Fruit fly (Drosophila melanogaster) whole organism, pupa: ENCODE results near the gene CG14408.

Experiments
- CG10348 ChIP-seq: fragments of 200-800 bp; sonication (Bioruptor generic); IDR thresholded peaks from 2 replicates; pipeline ENCODE4 v1.3.6; 2022; ENCODE audit warnings: missing biosample characterization, missing genetic modification characterization
- CG12605 ChIP-seq: fragments of 200-800 bp; sonication (Bioruptor generic); IDR thresholded peaks from 2 replicates; pipeline ENCODE4 v1.3.6; 2022; ENCODE audit warnings: missing biosample characterization, missing genetic modification characterization
- CG13204 ChIP-seq: fragments of 200-800 bp; sonication (Bioruptor generic); optimal IDR thresholded peaks from 2 replicates; lab custom pipeline; 2018; ENCODE audit warnings: missing biosample characterization, mild to moderate bottlenecking, missing genetic modification characterization, moderate library complexity
- CG14655 ChIP-seq: fragments of 200-800 bp; sonication (Bioruptor generic); optimal IDR thresholded peaks from 3 replicates; lab custom pipeline; 2017; ENCODE audit warnings: mild to moderate bottlenecking, missing biosample characterization, missing genetic modification reagents, missing genetic modification characterization
- CG15710 ChIP-seq: fragments of 200-800 bp; sonication (Bioruptor generic); optimal IDR thresholded peaks from 2 replicates; lab custom pipeline; 2018; ENCODE audit warnings: missing biosample characterization, mild to moderate bottlenecking, missing genetic modification characterization, moderate library complexity
- CG32121 ChIP-seq: fragments of 200-800 bp; sonication (Bioruptor generic); IDR thresholded peaks from 2 replicates; pipeline ENCODE4 v1.3.6; 2022; ENCODE audit warnings: missing biosample characterization, missing genetic modification characterization
- CG34367 ChIP-seq: fragments of 200-800 bp; sonication (Bioruptor generic); optimal IDR thresholded peaks from 2 replicates; lab custom pipeline; 2018; ENCODE audit warnings: missing biosample characterization, mild to moderate bottlenecking, missing genetic modification characterization
- CG4496 ChIP-seq: fragments of 200-800 bp; sonication (Bioruptor generic); IDR thresholded peaks from 3 replicates; pipeline ENCODE4 v1.3.6; 2022; ENCODE audit warnings: missing biosample characterization, missing genetic modification characterization
- CG8159 ChIP-seq: fragments of 200-800 bp; sonication (Bioruptor generic); optimal IDR thresholded peaks from 3 replicates; lab custom pipeline; 2018; ENCODE audit warnings: missing biosample characterization, mild to moderate bottlenecking, missing genetic modification characterization, moderate library complexity
- CG8301 ChIP-seq: fragments of 200-800 bp; sonication (Bioruptor generic); optimal IDR thresholded peaks from 2 replicates; lab custom pipeline; 2018; ENCODE audit warnings: missing biosample characterization, mild to moderate bottlenecking, missing genetic modification characterization
- CG9948 ChIP-seq: fragments of 200-800 bp; sonication (Bioruptor generic); optimal IDR thresholded peaks from 2 replicates; lab custom pipeline; 2018; ENCODE audit warnings: missing biosample characterization, mild to moderate bottlenecking, missing genetic modification characterization, moderate library complexity
- D1 ChIP-seq: fragments of 200-800 bp; sonication (Bioruptor generic); optimal IDR thresholded peaks from 2 replicates; lab custom pipeline; 2018; ENCODE audit warnings: missing biosample characterization, mild to moderate bottlenecking, missing genetic modification characterization, moderate library complexity
- EcR ChIP-seq: fragments of 200-800 bp; sonication (Bioruptor generic); optimal IDR thresholded peaks from 3 replicates; lab custom pipeline; 2019; ENCODE audit warnings: missing biosample characterization, missing genetic modification characterization, mild to moderate bottlenecking, moderate library complexity, missing genetic modification reagents
- Ets98B ChIP-seq: fragments of 200-800 bp; sonication (Bioruptor generic); IDR thresholded peaks from 2 replicates; pipeline ENCODE4 v1.3.6; 2022; ENCODE audit warnings: missing biosample characterization, missing genetic modification characterization
- Pif1A ChIP-seq: fragments of 200-800 bp; sonication (Bioruptor generic); optimal IDR thresholded peaks from 3 replicates; lab custom pipeline; 2016; ENCODE audit warnings: missing biosample characterization, missing genetic modification characterization
- Pif1B ChIP-seq: fragments of 200-800 bp; sonication (Bioruptor generic); optimal IDR thresholded peaks from 3 replicates; lab custom pipeline; 2016; ENCODE audit warnings: missing biosample characterization, missing genetic modification characterization
- Snoo ChIP-seq: fragments of 200-800 bp; sonication (Bioruptor generic); optimal IDR thresholded peaks from 3 replicates; lab custom pipeline; 2017; ENCODE audit warnings: missing biosample characterization, mild to moderate bottlenecking, missing genetic modification characterization, inconsistent platforms
- fd96Ca ChIP-seq: fragments of 200-800 bp; sonication (Bioruptor generic); IDR thresholded peaks from 3 replicates; pipeline ENCODE4 v1.3.6; 2022; ENCODE audit warnings: missing biosample characterization, missing genetic modification characterization
- gl ChIP-seq: fragments of 200-800 bp; sonication (Bioruptor generic); optimal IDR thresholded peaks from 2 replicates; lab custom pipeline; 2018; ENCODE audit warnings: missing biosample characterization, mild to moderate bottlenecking, missing genetic modification characterization
- rn ChIP-seq: fragments of 200-800 bp; sonication (Bioruptor generic); IDR thresholded peaks from 2 replicates; pipeline ENCODE4 v1.3.6; 2022; ENCODE audit warnings: missing biosample characterization, missing genetic modification characterization

Gene CG14408

DNA sequence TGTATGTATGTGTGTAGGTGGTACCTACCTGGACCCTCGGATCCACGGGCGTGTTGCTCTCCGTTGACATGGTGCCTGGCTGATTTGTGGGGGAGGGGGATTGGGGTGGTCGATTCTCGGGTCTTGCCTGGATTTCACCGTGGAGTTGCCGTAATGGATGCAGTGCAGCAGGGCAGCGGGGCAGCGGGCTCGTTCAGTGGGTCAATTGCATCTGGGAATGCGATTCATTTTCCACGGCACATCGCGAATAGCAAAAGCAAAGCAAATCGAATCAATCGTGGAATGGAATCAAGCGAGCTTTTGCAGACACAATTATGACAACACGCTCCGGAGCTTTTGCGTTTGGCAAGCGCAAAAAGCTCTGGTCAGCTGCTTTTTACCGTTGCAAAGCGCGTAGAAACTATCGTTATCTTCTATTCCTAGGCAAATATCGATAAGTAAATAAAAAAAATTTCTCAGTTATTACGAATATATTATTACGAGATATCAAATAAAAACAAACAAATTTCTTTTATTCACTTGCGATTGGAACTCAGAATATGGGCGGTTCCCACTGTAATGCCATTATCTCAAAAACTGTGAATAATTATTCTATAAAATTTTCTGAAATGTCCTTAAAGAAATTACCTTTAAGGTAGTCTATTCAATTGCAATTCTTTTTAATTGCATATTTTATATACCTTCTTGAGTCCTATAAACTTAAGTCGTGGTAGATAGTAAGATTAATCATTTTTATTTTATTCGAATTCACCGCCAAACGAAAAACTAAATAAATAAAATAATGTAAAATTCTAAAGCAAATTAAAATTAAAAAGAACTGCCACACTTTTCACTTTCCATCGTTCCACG lies at the start of gene CG14408:
TSS of gene CG14408 (minus strand) at position 321 of the 849 bp plus-strand sequence.
- TF ChIP-seq CG13204 (GFP tag; lab: Kevin White, UChicago) (no peak), CG8301 (tag; lab: Kevin White, UChicago) (no peak), CG4496 (GFP tag; lab: Robert Waterston, UW) (no peak), rn (GFP tag; lab: Robert Waterston, UW) (no peak), gl (tag; lab: Kevin White, UChicago) (no peak), Pif1B (GFP tag; lab: Kevin White, UChicago) (no peak), CG32121 (GFP tag; lab: Robert Waterston, UW) (no peak), CG34367 (tag; lab: Kevin White, UChicago) (no peak), CG9948 (tag; lab: Kevin White, UChicago) (no peak), CG14655 (GFP tag; lab: Kevin White, UChicago) (no peak), Pif1A (GFP tag; lab: Kevin White, UChicago) (no peak), CG12605 (GFP tag; lab: Robert Waterston, UW) (no peak; the same call in 1 of the 2 replicates), CG10348 (GFP tag; lab: Robert Waterston, UW) (no peak)

DNA sequence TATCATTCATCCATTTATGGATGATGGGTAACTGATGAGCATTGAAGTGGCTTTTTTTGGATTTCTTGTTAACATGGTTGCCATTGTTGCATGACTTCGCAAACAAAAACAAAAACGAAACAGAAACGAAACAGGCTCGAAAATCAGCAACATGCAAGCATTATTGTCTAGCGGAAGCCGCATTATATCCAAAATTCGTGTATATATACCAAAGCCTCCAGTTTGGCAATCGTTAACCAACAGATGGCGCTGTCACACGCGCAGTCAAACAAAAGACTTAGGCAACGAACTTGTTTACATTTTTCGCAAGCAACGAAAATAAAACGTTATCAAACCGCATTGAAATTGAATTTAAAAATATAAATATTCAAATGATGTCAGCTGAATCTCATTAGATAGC lies 47.1 kb upstream of the CG14408 start:
- TF ChIP-seq CG34367 (tag; lab: Kevin White, UChicago) (no peak), fd96Ca (GFP tag; lab: Robert Waterston, UW) (no peak), CG10348 (GFP tag; lab: Robert Waterston, UW) (no peak), rn (GFP tag; lab: Robert Waterston, UW) (no peak), EcR (no peak), CG4496 (GFP tag; lab: Robert Waterston, UW) (no peak), CG9948 (tag; lab: Kevin White, UChicago) (no peak), CG32121 (GFP tag; lab: Robert Waterston, UW) (no peak), CG8159 (tag; lab: Kevin White, UChicago) (no peak), gl (tag; lab: Kevin White, UChicago) (no peak), Ets98B (GFP tag; lab: Robert Waterston, UW) (no peak), Pif1A (GFP tag; lab: Kevin White, UChicago) (no peak), Snoo (no peak), CG15710 (tag; lab: Kevin White, UChicago) (no peak)

- TF ChIP-seq EcR (peak; percentile 13), Ets98B (GFP tag; lab: Robert Waterston, UW) (no peak)
These were observed 39.2 kb upstream of the CG14408 start, which contains the start of gene CG9518 for dm6 chrX:14871028-14871427. TSS of gene CG9518 (minus strand) at chrX:14871181.

DNA sequence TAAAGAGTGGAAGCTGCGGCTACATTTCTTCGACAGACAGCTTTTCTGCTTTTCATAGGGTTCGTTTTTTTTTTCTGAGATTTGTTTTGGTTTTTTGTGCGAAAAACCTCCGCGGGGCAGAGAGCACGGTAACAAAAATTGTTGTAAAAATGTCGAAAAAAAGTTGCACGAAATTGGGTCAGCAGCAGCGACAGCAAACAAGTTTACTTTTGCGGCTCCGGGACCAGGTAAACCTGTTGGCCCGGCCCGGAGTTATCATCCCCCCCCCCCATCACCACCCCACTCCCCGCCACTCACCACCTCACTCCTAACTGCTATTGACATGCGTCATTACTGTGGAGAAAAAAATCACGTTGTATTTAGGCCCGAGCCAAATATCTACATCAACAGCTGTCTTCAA lies 36.6 kb upstream of the CG14408 start:
- TF ChIP-seq Snoo (no peak), Pif1A (GFP tag; lab: Kevin White, UChicago) (no peak), Ets98B (GFP tag; lab: Robert Waterston, UW) (peak; percentile 45; the same call in 1 of the 2 replicates), CG4496 (GFP tag; lab: Robert Waterston, UW) (peak; percentile 60; the same call in 1 of the 3 replicates)

- TF ChIP-seq CG14655 (GFP tag; lab: Kevin White, UChicago) (no peak), Pif1A (GFP tag; lab: Kevin White, UChicago) (no peak), CG32121 (GFP tag; lab: Robert Waterston, UW) (no peak), CG4496 (GFP tag; lab: Robert Waterston, UW) (no peak), CG12605 (GFP tag; lab: Robert Waterston, UW) (no peak), rn (GFP tag; lab: Robert Waterston, UW) (no peak), CG8159 (tag; lab: Kevin White, UChicago) (no peak), gl (tag; lab: Kevin White, UChicago) (no peak), D1 (no peak), CG13204 (GFP tag; lab: Kevin White, UChicago) (no peak), CG8301 (tag; lab: Kevin White, UChicago) (no peak)
These were observed 35.1 kb upstream of the CG14408 start for dm6 chrX:14866911-14867310.

dm6 chrX:14862494-14862893 lies 30.7 kb upstream of the CG14408 start:
- TF ChIP-seq CG8159 (tag; lab: Kevin White, UChicago) (no peak), Ets98B (GFP tag; lab: Robert Waterston, UW) (no peak), CG12605 (GFP tag; lab: Robert Waterston, UW) (no peak), rn (GFP tag; lab: Robert Waterston, UW) (no peak), CG4496 (GFP tag; lab: Robert Waterston, UW) (no peak), CG10348 (GFP tag; lab: Robert Waterston, UW) (no peak), CG9948 (tag; lab: Kevin White, UChicago) (no peak), D1 (no peak), Pif1A (GFP tag; lab: Kevin White, UChicago) (no peak), CG8301 (tag; lab: Kevin White, UChicago) (no peak), CG14655 (GFP tag; lab: Kevin White, UChicago) (no peak), CG15710 (tag; lab: Kevin White, UChicago) (no peak), CG32121 (GFP tag; lab: Robert Waterston, UW) (no peak), EcR (no peak), CG34367 (tag; lab: Kevin White, UChicago) (no peak), Pif1B (GFP tag; lab: Kevin White, UChicago) (no peak), gl (tag; lab: Kevin White, UChicago) (no peak), Snoo (no peak)
- TF ChIP-seq, all 21 proteins: peak for 0
